Worm (Caenorhabditis elegans) whole organism, L4 larva: ENCODE data around the gene F13E9.19.
A peak's percentile ranks its signal among the peaks of the same experiment; 100 is the strongest.

Experiments
- D1046.2 ChIP-seq: fragments of 200-800 bp; sonication (Bioruptor generic); IDR thresholded peaks from 2 replicates; pipeline ENCODE4 v1.3.6; 2022; ENCODE audit warnings: missing genetic modification characterization, missing compliant biosample characterization
- T26A8.4 ChIP-seq: fragments of 200-800 bp; sonication (Bioruptor generic); IDR thresholded peaks from 2 replicates; pipeline ENCODE4 v1.3.6; 2022; ENCODE audit warnings: missing genetic modification characterization, missing compliant biosample characterization
- Y48G9A.11 ChIP-seq: fragments of 200-800 bp; sonication (Bioruptor generic); IDR thresholded peaks from 2 replicates; pipeline ENCODE4 v1.3.6; 2022; ENCODE audit warnings: missing genetic modification reagents, missing genetic modification characterization, missing compliant biosample characterization
- Y75B8A.6 ChIP-seq: fragments of 200-800 bp; sonication (Bioruptor generic); IDR thresholded peaks from 2 replicates; pipeline ENCODE4 v1.3.6; 2022; ENCODE audit warnings: missing genetic modification reagents, missing genetic modification characterization, missing compliant biosample characterization
- ZK546.5 ChIP-seq, 2 experiments: sonication (generic microtip); optimal IDR thresholded peaks; 2 replicates each; lab custom pipeline; 2017; ENCODE audit warnings: missing biosample characterization in 2 of 2, missing genetic modification characterization in 2 of 2
- aha-1 ChIP-seq: fragments of 150-350 bp; peaks from one replicate; lab custom pipeline; 2014; ENCODE audit warnings: missing biosample characterization, missing genetic modification characterization
- aly-2 ChIP-seq: sonication (generic microtip); optimal IDR thresholded peaks from 2 replicates; lab custom pipeline; 2018; ENCODE audit warnings: missing biosample characterization, missing genetic modification characterization
- ama-1 ChIP-seq: fragments of 150-350 bp; optimal IDR thresholded peaks from 2 replicates; lab custom pipeline; 2014; ENCODE audit warnings: inconsistent platforms, mixed read lengths
- arid-1 ChIP-seq: fragments of 200-800 bp; sonication (Bioruptor generic); conservative IDR thresholded peaks from 2 replicates; pipeline ENCODE4 v1.3.6; 2022; ENCODE audit warnings: missing genetic modification reagents, missing genetic modification characterization, missing compliant biosample characterization
- ceh-44 ChIP-seq: fragments of 200-800 bp; sonication (Bioruptor generic); IDR thresholded peaks from 2 replicates; pipeline ENCODE4 v1.3.6; 2022; ENCODE audit warnings: missing genetic modification reagents, missing genetic modification characterization, missing compliant biosample characterization
- ceh-62 ChIP-seq: sonication (generic microtip); optimal IDR thresholded peaks from 2 replicates; lab custom pipeline; 2017; ENCODE audit warnings: missing biosample characterization, missing genetic modification characterization
- cey-2 ChIP-seq: sonication (generic microtip); optimal IDR thresholded peaks from 3 replicates; lab custom pipeline; 2017; ENCODE audit warnings: missing genetic modification characterization, mild to moderate bottlenecking, missing compliant biosample characterization, antibody characterized with exemption, borderline replicate concordance; ENCODE audit not compliant: insufficient read depth
- daf-16 ChIP-seq, 3 experiments: sonication (generic microtip); optimal IDR thresholded peaks; 2 replicates each; lab custom pipeline; 2016 to 2017; ENCODE audit warnings: missing genetic modification characterization in 3 of 3, missing genetic modification reagents in 3 of 3, mild to moderate bottlenecking in 2 of 3, missing compliant biosample characterization in 2 of 3, missing biosample characterization in 1 of 3, moderate library complexity in 1 of 3
- daf-19 ChIP-seq: fragments of 200-800 bp; sonication (Bioruptor generic); conservative IDR thresholded peaks from 2 replicates; pipeline ENCODE4 v1.3.6; 2022; ENCODE audit warnings: missing genetic modification characterization, missing compliant biosample characterization
- duxl-1 ChIP-seq: sonication (generic microtip); optimal IDR thresholded peaks from 2 replicates; lab custom pipeline; 2016; ENCODE audit warnings: mild to moderate bottlenecking, missing genetic modification characterization, moderate library complexity, missing compliant biosample characterization; ENCODE audit not compliant: poor library complexity
- fos-1 ChIP-seq: fragments of 150-350 bp; optimal IDR thresholded peaks from 2 replicates; lab custom pipeline; 2014; ENCODE audit warnings: missing biosample characterization, missing genetic modification characterization
- hif-1 ChIP-seq, 2 experiments: sonication (generic microtip); optimal IDR thresholded peaks; 2 replicates each; lab custom pipeline; 2016 to 2017; ENCODE audit warnings: missing compliant biosample characterization in 2 of 2, missing genetic modification characterization in 2 of 2, missing genetic modification reagents in 2 of 2, missing genotype in 2 of 2, mild to moderate bottlenecking in 1 of 2
- hlh-30 ChIP-seq: sonication (generic microtip); optimal IDR thresholded peaks from 2 replicates; lab custom pipeline; 2017; ENCODE audit warnings: antibody characterized with exemption, mild to moderate bottlenecking, missing genetic modification characterization, missing compliant biosample characterization; ENCODE audit not compliant: insufficient read depth
- hmg-1.1 ChIP-seq: fragments of 200-800 bp; sonication (Bioruptor generic); IDR thresholded peaks from 2 replicates; pipeline ENCODE4 v1.3.6; 2022; ENCODE audit warnings: missing genetic modification reagents, missing genetic modification characterization, missing compliant biosample characterization
- lim-7 ChIP-seq: fragments of 200-800 bp; sonication (Bioruptor generic); IDR thresholded peaks from 2 replicates; pipeline ENCODE4 v1.3.6; 2022; ENCODE audit warnings: missing genetic modification characterization, missing compliant biosample characterization
- lin-13 ChIP-seq: fragments of 150-350 bp; optimal IDR thresholded peaks from 2 replicates; lab custom pipeline; 2014; ENCODE audit warnings: missing biosample characterization, missing genetic modification reagents, missing genetic modification characterization
- lin-29 ChIP-seq: fragments of 200-800 bp; sonication (Bioruptor generic); IDR thresholded peaks from 2 replicates; pipeline ENCODE4 v1.3.6; 2022; ENCODE audit warnings: missing genetic modification reagents, missing genetic modification characterization, missing compliant biosample characterization
- lin-38 ChIP-seq: fragments of 200-800 bp; sonication (Bioruptor generic); IDR thresholded peaks from 2 replicates; pipeline ENCODE4 v1.3.6; 2022; ENCODE audit warnings: missing genetic modification reagents, missing genetic modification characterization, missing compliant biosample characterization
- lir-3 ChIP-seq: sonication (generic microtip); optimal IDR thresholded peaks from 2 replicates; lab custom pipeline; 2016; ENCODE audit warnings: mild to moderate bottlenecking, missing genetic modification characterization, missing compliant biosample characterization
- nhr-237 ChIP-seq: sonication (generic microtip); optimal IDR thresholded peaks from 2 replicates; lab custom pipeline; 2017; ENCODE audit warnings: missing biosample characterization, missing genetic modification characterization
- nhr-42 ChIP-seq: fragments of 200-800 bp; sonication (Bioruptor generic); IDR thresholded peaks from 2 replicates; pipeline ENCODE4 v1.3.6; 2022; ENCODE audit warnings: missing genetic modification characterization, missing compliant biosample characterization
- nhr-48 ChIP-seq: sonication (generic microtip); optimal IDR thresholded peaks from 2 replicates; lab custom pipeline; 2016; ENCODE audit warnings: mild to moderate bottlenecking, missing genetic modification characterization, missing compliant biosample characterization
- pha-4 ChIP-seq, 2 experiments: fragments of 150-350 bp in 1 of 2; fragments of 200-800 bp in 1 of 2; sonication (Bioruptor generic) in 1 of 2; IDR thresholded peaks in 1 of 2; optimal IDR thresholded peaks in 1 of 2; 2 replicates each; pipeline versions ENCODE4 v1.3.6 to Lab custom; 2014 to 2022; ENCODE audit warnings: missing genetic modification characterization in 2 of 2, missing genetic modification reagents in 2 of 2, missing biosample characterization in 1 of 2, missing compliant biosample characterization in 1 of 2
- pqm-1 ChIP-seq: sonication (generic microtip); optimal IDR thresholded peaks from 2 replicates; lab custom pipeline; 2017; ENCODE audit warnings: missing biosample characterization, missing genetic modification characterization
- rbr-2 ChIP-seq: sonication (generic microtip); optimal IDR thresholded peaks from 2 replicates; lab custom pipeline; 2016; ENCODE audit warnings: missing genotype, missing genetic modification characterization, missing compliant biosample characterization
- sdz-12 ChIP-seq: fragments of 200-800 bp; sonication (Bioruptor generic); optimal IDR thresholded peaks from 2 replicates; lab custom pipeline; 2018; ENCODE audit warnings: mild to moderate bottlenecking, missing genetic modification characterization, missing compliant biosample characterization
- set-16 ChIP-seq: fragments of 200-800 bp; sonication (Bioruptor generic); IDR thresholded peaks from 2 replicates; pipeline ENCODE4 v1.3.6; 2022; ENCODE audit warnings: missing genetic modification reagents, missing genetic modification characterization, missing compliant biosample characterization
- spr-1 ChIP-seq: sonication (generic microtip); optimal IDR thresholded peaks from 2 replicates; lab custom pipeline; 2016; ENCODE audit warnings: mild to moderate bottlenecking, missing genetic modification characterization, missing compliant biosample characterization
- spr-3 ChIP-seq: fragments of 200-800 bp; sonication (Bioruptor generic); optimal IDR thresholded peaks from 2 replicates; lab custom pipeline; 2018; ENCODE audit warnings: mild to moderate bottlenecking, missing genetic modification characterization, missing compliant biosample characterization
- unc-62 ChIP-seq, 3 experiments: fragments of 150-350 bp in 1 of 3; sonication (generic microtip); optimal IDR thresholded peaks in 2 of 3; peaks in 1 of 3; 1 replicate in 1 of 3; 2 replicates in 2 of 3; lab custom pipeline; 2014 to 2017; ENCODE audit warnings: missing biosample characterization in 3 of 3, missing genetic modification characterization in 3 of 3, missing genetic modification reagents in 3 of 3, missing genotype in 1 of 3
- zfp-2 ChIP-seq: sonication (generic microtip); optimal IDR thresholded peaks from 2 replicates; lab custom pipeline; 2016; ENCODE audit warnings: mild to moderate bottlenecking, missing genetic modification characterization, missing compliant biosample characterization
- zip-11 ChIP-seq: fragments of 200-800 bp; sonication (Bioruptor generic); IDR thresholded peaks from 2 replicates; pipeline ENCODE4 v1.3.6; 2022; ENCODE audit warnings: missing genetic modification characterization, missing compliant biosample characterization

Gene F13E9.19

DNA sequence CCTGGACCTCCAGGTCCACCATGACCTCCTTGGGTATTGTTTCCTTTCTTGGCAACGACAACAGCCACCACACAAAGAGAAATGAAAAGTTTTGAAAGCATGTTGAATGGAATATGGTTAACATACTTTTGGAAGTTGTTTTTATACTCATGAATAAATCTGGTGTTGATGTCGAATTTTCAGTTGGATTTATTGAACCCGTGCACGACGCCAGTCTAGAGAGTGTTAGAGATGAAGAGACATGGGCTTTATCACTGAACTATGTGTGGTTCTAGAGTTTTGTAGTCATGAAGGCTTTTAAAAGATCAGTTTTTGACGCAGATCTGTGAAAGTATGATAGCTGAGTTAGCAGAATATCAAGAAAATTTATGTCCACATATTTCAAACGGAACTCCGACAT, 5.0 kb upstream of the F13E9.19 start, which contains the start of gene srlf-14:
TSS of gene srlf-14 (minus strand) at position 101 of the 400 bp plus-strand sequence.
- TF ChIP-seq spr-3 (GFP tag; lab: Kevin White, UChicago) (no peak), aha-1 (tag; lab: Kevin White, UChicago) (peak; percentile 65)

DNA sequence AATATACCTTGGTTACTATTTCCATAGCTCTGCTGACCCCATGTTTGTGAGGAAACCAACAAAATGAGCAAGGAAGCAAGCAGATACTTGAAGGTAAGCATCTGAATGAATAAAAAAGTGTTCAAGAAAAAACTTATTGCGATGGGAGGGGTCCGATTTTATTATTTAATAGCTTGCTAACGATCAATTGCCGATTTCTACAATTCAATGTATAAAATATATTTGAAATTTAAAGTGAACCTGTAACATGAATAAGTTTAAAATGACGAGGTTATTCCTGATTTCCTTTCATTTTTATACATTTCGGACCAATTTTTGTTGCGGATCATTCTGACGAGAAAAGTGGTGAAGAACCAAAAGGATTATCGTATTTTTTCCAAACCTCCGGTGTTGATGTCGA, 2.7 kb upstream of the F13E9.19 start, which contains the start of gene srlf-13:
TSS of gene srlf-13 (minus strand) at position 101 of the 400 bp plus-strand sequence.
- TF ChIP-seq lin-29 (GFP tag; lab: Robert Waterston, UW) (no peak), aly-2 (no peak), lin-13 (no peak), set-16 (GFP tag; lab: Robert Waterston, UW) (no peak), Y75B8A.6 (GFP tag; lab: Robert Waterston, UW) (no peak), zfp-2 (no peak), rbr-2 (tag; lab: Kevin White, UChicago) (no peak), daf-19 (GFP tag; lab: Robert Waterston, UW) (no peak)

DNA sequence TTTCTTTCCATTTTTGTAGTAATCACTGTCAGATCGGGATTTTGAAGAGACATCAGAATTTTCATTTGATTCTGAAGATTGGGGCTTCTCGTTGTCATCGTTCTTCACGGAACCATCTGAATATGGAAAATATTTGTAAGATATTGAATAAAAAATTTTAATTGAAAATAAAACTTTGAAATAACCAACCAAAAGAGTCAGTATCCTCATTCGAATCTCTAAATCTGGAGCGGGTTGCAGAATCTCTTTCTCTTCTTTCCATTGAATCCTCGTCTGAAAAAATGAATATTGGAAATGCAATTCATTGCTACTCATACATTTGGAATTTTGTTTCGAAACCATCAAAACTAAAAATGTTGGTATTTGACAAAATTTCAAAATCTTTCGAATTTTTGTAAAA, 1.0 kb upstream of the F13E9.19 start:
- TF ChIP-seq nhr-48 (tag; lab: Kevin White, UChicago) (no peak), D1046.2 (no peak), unc-62 (GFP tag; optimal IDR thresholded peaks at IDR 0.05 in 1 of 2; lab: Kevin White, UChicago) (peak in 1 of 2 experiments; percentile 92), unc-62 (tag; optimal IDR thresholded peaks at IDR 0.05; lab: Kevin White, UChicago) (no peak), duxl-1 (tag; lab: Kevin White, UChicago) (no peak), daf-19 (GFP tag; lab: Robert Waterston, UW) (no peak), ama-1 (lab: Kevin White, UChicago) (no peak), fos-1 (tag; lab: Kevin White, UChicago) (no peak), aha-1 (tag; lab: Kevin White, UChicago) (peak; percentile 48)

DNA sequence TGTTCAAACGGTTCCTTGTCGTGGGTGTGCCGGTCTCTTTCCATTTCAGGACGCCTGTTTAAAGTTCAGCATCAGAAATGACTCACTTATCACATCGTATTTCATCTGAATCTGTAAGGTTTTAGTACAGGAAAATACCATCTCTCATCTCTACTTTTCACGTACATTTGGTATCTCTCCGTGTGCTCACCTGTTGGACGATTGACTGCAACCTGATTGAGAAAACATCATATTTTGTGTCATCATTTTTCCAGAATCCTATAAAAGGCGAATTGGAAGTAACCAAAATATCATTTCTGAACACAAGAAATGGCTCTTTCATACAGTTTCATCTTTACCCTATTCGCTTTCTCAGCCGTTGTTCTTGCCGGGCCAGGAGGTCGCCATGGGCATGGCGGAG, 877 bp downstream of the F13E9.19 start, which contains the start of gene srlf-30:
TSS of gene srlf-30 (plus strand) at position 301 of the 400 bp plus-strand sequence.
- TF ChIP-seq daf-16 (GFP tag; optimal IDR thresholded peaks at IDR 0.05; lab: Kevin White, UChicago) (no peak), daf-16 (tag; optimal IDR thresholded peaks at IDR 0.05; lab: Kevin White, UChicago) (no peak), lin-38 (GFP tag; lab: Robert Waterston, UW) (no peak), ceh-62 (no peak), spr-1 (tag; lab: Kevin White, UChicago) (no peak), zip-11 (GFP tag; lab: Robert Waterston, UW) (no peak), arid-1 (GFP tag; lab: Robert Waterston, UW) (no peak)

DNA sequence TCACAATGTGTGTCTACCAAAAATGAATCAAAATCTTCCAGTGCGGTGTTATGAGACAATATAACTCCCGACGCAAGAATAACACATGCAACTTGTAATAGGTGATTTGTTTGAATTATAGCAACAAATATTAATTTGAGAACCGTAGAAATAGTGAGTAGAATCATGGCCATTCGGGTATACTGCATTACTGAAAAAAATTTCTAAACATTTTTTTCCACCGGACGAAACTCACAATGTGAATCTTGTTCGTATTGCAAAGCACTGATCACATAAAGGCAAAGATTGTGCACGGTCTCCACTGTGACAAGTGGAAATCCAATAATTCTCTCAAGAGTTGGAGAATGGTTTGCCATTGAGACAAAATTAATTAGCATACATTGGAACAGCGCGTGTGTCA, 3.3 kb downstream of the F13E9.19 start:
- peak; percentile 90 for TF ChIP-seq aha-1 (tag; lab: Kevin White, UChicago)
- TF ChIP-seq lin-29 (GFP tag; lab: Robert Waterston, UW) = no peak
- no peak for TF ChIP-seq hmg-1.1 (GFP tag; lab: Robert Waterston, UW)

DNA sequence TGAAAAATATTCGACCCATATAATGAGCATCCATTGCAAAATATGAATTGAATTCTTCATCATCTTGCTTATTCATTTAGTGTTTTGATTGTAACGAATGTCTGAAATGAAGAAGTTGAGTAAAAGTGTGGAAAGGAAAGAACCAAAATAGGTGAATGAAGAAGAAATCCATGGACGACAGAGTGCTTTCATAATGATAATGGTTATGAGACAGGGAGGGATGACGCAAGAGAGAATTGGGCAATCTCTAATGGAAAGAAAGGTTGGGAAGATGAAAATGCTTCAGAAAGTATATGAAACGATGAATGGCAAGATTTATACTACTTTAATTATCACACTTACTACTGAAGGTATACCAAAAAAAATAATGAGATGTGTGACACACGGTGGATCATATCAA, 5.1 kb downstream of the F13E9.19 start, which contains the start of gene ZK596.3:
TSS of gene ZK596.3 (minus strand) at position 101 of the 400 bp plus-strand sequence.
- TF ChIP-seq ceh-44 = no peak
- TF ChIP-seq pqm-1 (tag; lab: Kevin White, UChicago) = no peak
- TF ChIP-seq lir-3 (tag; lab: Kevin White, UChicago) = no peak
- no peak for TF ChIP-seq daf-19 (GFP tag; lab: Robert Waterston, UW)
- TF ChIP-seq hlh-30 (tag; lab: Kevin White, UChicago) = no peak
- no peak for TF ChIP-seq nhr-237 (tag; lab: Kevin White, UChicago)
- no peak for TF ChIP-seq lim-7 (GFP tag; lab: Robert Waterston, UW)
- no peak for TF ChIP-seq rbr-2 (tag; lab: Kevin White, UChicago)
- no peak for TF ChIP-seq hif-1 (tag; optimal IDR thresholded peaks at IDR 0.05; lab: Kevin White, UChicago)
- no peak for TF ChIP-seq Y48G9A.11 (GFP tag; lab: Robert Waterston, UW)
- TF ChIP-seq cey-2 = no peak
- TF ChIP-seq ZK546.5 (tag; optimal IDR thresholded peaks at IDR 0.05; lab: Kevin White, UChicago) = no peak
- TF ChIP-seq T26A8.4 (GFP tag; lab: Robert Waterston, UW) = no peak
- no peak for TF ChIP-seq nhr-42 (GFP tag; lab: Robert Waterston, UW)
- no peak for TF ChIP-seq pha-4 (GFP tag; IDR thresholded peaks at IDR 0.05; lab: Robert Waterston, UW)
- no peak for TF ChIP-seq pha-4 (tag; optimal IDR thresholded peaks at IDR 0.05; lab: Kevin White, UChicago)
- no peak for TF ChIP-seq zfp-2
- TF ChIP-seq sdz-12 (GFP tag; lab: Kevin White, UChicago) = no peak
- TF ChIP-seq lin-29 (GFP tag; lab: Robert Waterston, UW) = no peak
